In the genomic region with DNA sequence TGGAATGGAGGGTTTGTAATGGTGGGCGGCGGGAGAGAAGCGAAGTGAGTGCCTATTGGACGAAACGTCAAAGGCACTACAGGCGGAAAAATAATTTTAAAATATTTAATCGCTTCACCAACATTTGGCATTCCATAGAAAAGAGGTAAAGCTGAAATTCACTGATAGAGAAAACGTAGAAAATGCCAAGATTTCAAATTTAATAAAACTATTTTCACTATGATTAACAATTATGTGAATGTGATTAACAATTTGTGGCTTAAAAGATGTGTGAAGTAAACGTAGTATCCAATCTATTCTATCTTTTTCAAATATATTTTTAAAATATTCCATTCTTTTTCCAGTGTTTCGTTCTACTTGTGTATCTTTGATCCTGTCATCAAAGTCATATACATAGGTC, we compare ENCODE assay signal across 3 fruit fly cellular contexts.
TF ChIP-seq lines count a peak whose summit lies in the region.

No protein-coding gene starts in this region.

- no peak for TF ChIP-seq CTCF in whole organism, embryonic (GFP tag; optimal IDR thresholded peaks at IDR 0.05; lab: Kevin White, UChicago)

TF ChIP-seq in whole organism, embryonic, 481 proteins besides CTCF, POLR2A, EP300 and RAD21:
- TF ChIP-seq sens (GFP tag; lab: Kevin White, UChicago): peak; percentile 59
- no peak for TF ChIP-seq CG10431 (GFP tag; optimal IDR thresholded peaks at IDR 0.05; lab: Kevin White, UChicago)
- TF ChIP-seq CG7987 (GFP tag; optimal IDR thresholded peaks at IDR 0.05; lab: Kevin White, UChicago): no peak
- TF ChIP-seq CG8478 (optimal IDR thresholded peaks at IDR 0.05; lab: Kevin White, UChicago): no peak
- peak in 1 of 2 experiments; percentile 4 for TF ChIP-seq bsh (GFP tag; optimal IDR thresholded peaks at IDR 0.05; lab: Kevin White, UChicago)
- TF ChIP-seq Drgx (GFP tag; IDR thresholded peaks at IDR 0.05; lab: Robert Waterston, UW): peak; percentile 29; the same call in 1 of the 2 replicates
- no peak for TF ChIP-seq MESR4 (GFP tag; optimal IDR thresholded peaks at IDR 0.05; lab: Kevin White, UChicago)

TF ChIP-seq in whole organism, prepupa, 60 proteins besides CTCF, POLR2A, EP300 and RAD21 (continues in another document):
- no peak for TF ChIP-seq CG6808 (GFP tag; optimal IDR thresholded peaks at IDR 0.05; lab: Kevin White, UChicago)
- TF ChIP-seq spab (GFP tag; optimal IDR thresholded peaks at IDR 0.05; lab: Kevin White, UChicago): peak; percentile 14
- TF ChIP-seq svp (GFP tag; lab: Kevin White, UChicago): no peak
- no peak for TF ChIP-seq salr (GFP tag; optimal IDR thresholded peaks at IDR 0.05; lab: Kevin White, UChicago)
- TF ChIP-seq CG9139 (GFP tag; optimal IDR thresholded peaks at IDR 0.05; lab: Kevin White, UChicago): no peak
- no peak for TF ChIP-seq Hr38 (GFP tag; optimal IDR thresholded peaks at IDR 0.05; lab: Kevin White, UChicago)
- TF ChIP-seq Gug (GFP tag; IDR thresholded peaks at IDR 0.05; lab: Robert Waterston, UW): no peak
- no peak for TF ChIP-seq Smox (GFP tag; optimal IDR thresholded peaks at IDR 0.05; lab: Kevin White, UChicago)
- no peak for TF ChIP-seq acj6 (GFP tag; optimal IDR thresholded peaks at IDR 0.05; lab: Kevin White, UChicago)
- no peak for TF ChIP-seq Hr4 (GFP tag; optimal IDR thresholded peaks at IDR 0.05; lab: Kevin White, UChicago)
- TF ChIP-seq vri (GFP tag; optimal IDR thresholded peaks at IDR 0.05; lab: Kevin White, UChicago): no peak
- TF ChIP-seq fd59A (GFP tag; optimal IDR thresholded peaks at IDR 0.05; lab: Kevin White, UChicago): peak; percentile 30
- TF ChIP-seq CG15336 (GFP tag; IDR thresholded peaks at IDR 0.05; lab: Robert Waterston, UW): no peak
- no peak for TF ChIP-seq Sox14 (GFP tag; optimal IDR thresholded peaks at IDR 0.05; lab: Kevin White, UChicago)
- no peak for TF ChIP-seq Eip93F (GFP tag; optimal IDR thresholded peaks at IDR 0.05; lab: Kevin White, UChicago)
- no peak for TF ChIP-seq fd85E (GFP tag; optimal IDR thresholded peaks at IDR 0.05; lab: Kevin White, UChicago)
- TF ChIP-seq CG7368 (GFP tag; optimal IDR thresholded peaks at IDR 0.05; lab: Kevin White, UChicago): no peak
- peak; percentile 15 for TF ChIP-seq Lpt (GFP tag; optimal IDR thresholded peaks at IDR 0.05; lab: Kevin White, UChicago)
- no peak for TF ChIP-seq CG11902 (GFP tag; optimal IDR thresholded peaks at IDR 0.05; lab: Kevin White, UChicago)
- TF ChIP-seq Sox15 (GFP tag; optimal IDR thresholded peaks at IDR 0.05; lab: Kevin White, UChicago): no peak
- TF ChIP-seq achi (GFP tag; optimal IDR thresholded peaks at IDR 0.05; lab: Kevin White, UChicago): no peak
- no peak for TF ChIP-seq CG6854 (GFP tag; optimal IDR thresholded peaks at IDR 0.05; lab: Kevin White, UChicago)
- TF ChIP-seq fkh (GFP tag; optimal IDR thresholded peaks at IDR 0.05; lab: Kevin White, UChicago): no peak
- TF ChIP-seq CG3032 (tag; optimal IDR thresholded peaks at IDR 0.05; lab: Kevin White, UChicago): peak; percentile 36
- TF ChIP-seq CG6163 (GFP tag; IDR thresholded peaks at IDR 0.05; lab: Robert Waterston, UW): no peak
- peak; percentile 37 for TF ChIP-seq CG10631 (GFP tag; optimal IDR thresholded peaks at IDR 0.05; lab: Kevin White, UChicago)
- TF ChIP-seq CG16779 (tag; optimal IDR thresholded peaks at IDR 0.05; lab: Kevin White, UChicago): no peak
- TF ChIP-seq Sox102F (GFP tag; optimal IDR thresholded peaks at IDR 0.05; lab: Kevin White, UChicago): no peak
- TF ChIP-seq CG8632 (GFP tag; optimal IDR thresholded peaks at IDR 0.05; lab: Kevin White, UChicago): no peak
- TF ChIP-seq Ets96B (tag; optimal IDR thresholded peaks at IDR 0.05; lab: Kevin White, UChicago): peak; percentile 22
- TF ChIP-seq topi (GFP tag; optimal IDR thresholded peaks at IDR 0.05; lab: Kevin White, UChicago): no peak
- TF ChIP-seq CG8119 (GFP tag; IDR thresholded peaks at IDR 0.05; lab: Robert Waterston, UW): 0 out of 3 replicates have a peak, but pooled peaks have one; percentile 41
- TF ChIP-seq OdsH (GFP tag; optimal IDR thresholded peaks at IDR 0.05; lab: Kevin White, UChicago): no peak
- no peak for TF ChIP-seq CG6276 (GFP tag; optimal IDR thresholded peaks at IDR 0.05; lab: Kevin White, UChicago)
- peak; percentile 56 for TF ChIP-seq CG32006 (GFP tag; optimal IDR thresholded peaks at IDR 0.05; lab: Kevin White, UChicago)
- no peak for TF ChIP-seq pdm3 (GFP tag; optimal IDR thresholded peaks at IDR 0.05; lab: Kevin White, UChicago)
- TF ChIP-seq CG11762 (GFP tag; optimal IDR thresholded peaks at IDR 0.05; lab: Kevin White, UChicago; ENCODE audit: insufficient read depth): no peak
- no peak for TF ChIP-seq CG31627 (GFP tag; optimal IDR thresholded peaks at IDR 0.05; lab: Kevin White, UChicago)
- no peak for TF ChIP-seq CG1621 (tag; optimal IDR thresholded peaks at IDR 0.05; lab: Kevin White, UChicago)
- TF ChIP-seq CG34406 (GFP tag; optimal IDR thresholded peaks at IDR 0.05; lab: Kevin White, UChicago): no peak
- TF ChIP-seq CG10669 (GFP tag; optimal IDR thresholded peaks at IDR 0.05; lab: Kevin White, UChicago): peak; percentile 27
- no peak for TF ChIP-seq CG4318 (GFP tag; optimal IDR thresholded peaks at IDR 0.05; lab: Kevin White, UChicago)

TF ChIP-seq in whole organism, pupa, 21 proteins besides CTCF, POLR2A, EP300 and RAD21:
- no peak for TF ChIP-seq CG12605 (GFP tag; IDR thresholded peaks at IDR 0.05; lab: Robert Waterston, UW)
- TF ChIP-seq rn (GFP tag; IDR thresholded peaks at IDR 0.05; lab: Robert Waterston, UW): no peak
- TF ChIP-seq CG13204 (GFP tag; optimal IDR thresholded peaks at IDR 0.05; lab: Kevin White, UChicago): no peak
- TF ChIP-seq CG15710 (tag; optimal IDR thresholded peaks at IDR 0.05; lab: Kevin White, UChicago): peak; percentile 6
- TF ChIP-seq Pif1B (GFP tag; optimal IDR thresholded peaks at IDR 0.05; lab: Kevin White, UChicago): no peak
- peak; percentile 4 for TF ChIP-seq CG34367 (tag; optimal IDR thresholded peaks at IDR 0.05; lab: Kevin White, UChicago)
- TF ChIP-seq CG8159 (tag; optimal IDR thresholded peaks at IDR 0.05; lab: Kevin White, UChicago): peak; percentile 42
- TF ChIP-seq gl (tag; optimal IDR thresholded peaks at IDR 0.05; lab: Kevin White, UChicago): no peak
- peak; percentile 42 for TF ChIP-seq CG8301 (tag; optimal IDR thresholded peaks at IDR 0.05; lab: Kevin White, UChicago)
- TF ChIP-seq CG14655 (GFP tag; optimal IDR thresholded peaks at IDR 0.05; lab: Kevin White, UChicago): peak; percentile 65
- TF ChIP-seq D1 (tag; optimal IDR thresholded peaks at IDR 0.05; lab: Kevin White, UChicago): no peak
- TF ChIP-seq CG17806 (tag; optimal IDR thresholded peaks at IDR 0.05; lab: Kevin White, UChicago): peak; percentile 52
- TF ChIP-seq Ets98B (GFP tag; IDR thresholded peaks at IDR 0.05; lab: Robert Waterston, UW): no peak
- no peak for TF ChIP-seq CG10348 (GFP tag; IDR thresholded peaks at IDR 0.05; lab: Robert Waterston, UW)
- TF ChIP-seq CG9948 (tag; optimal IDR thresholded peaks at IDR 0.05; lab: Kevin White, UChicago): peak; percentile 67
- no peak for TF ChIP-seq EcR (GFP tag; optimal IDR thresholded peaks at IDR 0.05; lab: Kevin White, UChicago)
- TF ChIP-seq Snoo (tag; optimal IDR thresholded peaks at IDR 0.05; lab: Kevin White, UChicago): no peak
- TF ChIP-seq Pif1A (GFP tag; optimal IDR thresholded peaks at IDR 0.05; lab: Kevin White, UChicago): no peak
- TF ChIP-seq CG32121 (GFP tag; IDR thresholded peaks at IDR 0.05; lab: Robert Waterston, UW): no peak
- no peak for TF ChIP-seq fd96Ca (GFP tag; IDR thresholded peaks at IDR 0.05; lab: Robert Waterston, UW)
- no peak for TF ChIP-seq CG4496 (GFP tag; IDR thresholded peaks at IDR 0.05; lab: Robert Waterston, UW)
TF ChIP-seq in whole organism, pupa: peak in this region for 7.
